Fruit fly (Drosophila melanogaster) whole organism, embryonic: Measurements from ENCODE around the gene Cyp4ac3.

Experiments
- Antp ChIP-seq: fragments of 200-800 bp; sonication (Bioruptor generic); optimal IDR thresholded peaks from 3 replicates; lab custom pipeline; 2016; ENCODE audit warnings: missing biosample characterization, missing genetic modification characterization
- B-H1 ChIP-seq: fragments of 200-800 bp; sonication (Bioruptor generic); IDR thresholded peaks from 3 replicates; pipeline ENCODE4 v1.3.6; 2022; ENCODE audit warnings: missing biosample characterization, missing genetic modification characterization
- CG10267 ChIP-seq: fragments of 200-800 bp; sonication (Bioruptor generic); optimal IDR thresholded peaks from 2 replicates; lab custom pipeline; 2018; ENCODE audit warnings: missing biosample characterization, mild to moderate bottlenecking, missing genetic modification characterization, moderate library complexity
- CG12155 ChIP-seq: fragments of 200-800 bp; sonication (Bioruptor generic); optimal IDR thresholded peaks from 3 replicates; lab custom pipeline; 2016; ENCODE audit warnings: missing biosample characterization, missing genetic modification characterization
- CG14441 ChIP-seq: fragments of 200-800 bp; sonication (Bioruptor generic); IDR thresholded peaks from 2 replicates; pipeline ENCODE4 v1.3.6; 2022; ENCODE audit warnings: missing biosample characterization, missing genetic modification characterization
- CG15269 ChIP-seq: fragments of 200-800 bp; sonication (Bioruptor generic); optimal IDR thresholded peaks from 2 replicates; lab custom pipeline; 2018; ENCODE audit warnings: missing biosample characterization, mild to moderate bottlenecking, missing genetic modification characterization, moderate library complexity
- CG1647 ChIP-seq: fragments of 200-800 bp; sonication (Bioruptor generic); optimal IDR thresholded peaks from 3 replicates; lab custom pipeline; 2016; ENCODE audit warnings: missing biosample characterization, missing genetic modification characterization
- CG17802 ChIP-seq: fragments of 200-800 bp; sonication (Bioruptor generic); optimal IDR thresholded peaks from 2 replicates; lab custom pipeline; 2018; ENCODE audit warnings: missing biosample characterization, mild to moderate bottlenecking, missing genetic modification characterization, moderate library complexity
- CG17829 ChIP-seq: fragments of 200-800 bp; optimal IDR thresholded peaks from 2 replicates; lab custom pipeline; 2019; ENCODE audit warnings: missing biosample characterization, mild to moderate bottlenecking, missing genetic modification characterization, moderate library complexity
- CG2116 ChIP-seq: fragments of 200-800 bp; sonication (Bioruptor generic); optimal IDR thresholded peaks from 3 replicates; lab custom pipeline; 2018; ENCODE audit warnings: missing biosample characterization, mild to moderate bottlenecking, missing genetic modification characterization
- CG32532 ChIP-seq: fragments of 200-800 bp; sonication (Bioruptor generic); IDR thresholded peaks from 2 replicates; pipeline ENCODE4 v1.3.6; 2022; ENCODE audit warnings: missing biosample characterization, missing genetic modification characterization
- CG3407 ChIP-seq: fragments of 200-800 bp; sonication (Bioruptor generic); optimal IDR thresholded peaks from 2 replicates; lab custom pipeline; 2018; ENCODE audit warnings: missing biosample characterization, mild to moderate bottlenecking, missing genetic modification characterization
- CG34376 ChIP-seq: fragments of 200-800 bp; sonication (Bioruptor generic); optimal IDR thresholded peaks from 2 replicates; lab custom pipeline; 2018; ENCODE audit warnings: missing biosample characterization, mild to moderate bottlenecking, missing genetic modification characterization
- CG4730 ChIP-seq: fragments of 200-800 bp; sonication (Bioruptor generic); IDR thresholded peaks from 2 replicates; pipeline ENCODE4 v1.3.6; 2022; ENCODE audit warnings: missing biosample characterization, missing genetic modification characterization
- CG6254 ChIP-seq: fragments of 200-800 bp; sonication (Bioruptor generic); optimal IDR thresholded peaks from 3 replicates; lab custom pipeline; 2017; ENCODE audit warnings: mild to moderate bottlenecking, missing biosample characterization, missing genetic modification reagents, missing genetic modification characterization
- CG6854 ChIP-seq: fragments of 200-800 bp; sonication (Bioruptor generic); optimal IDR thresholded peaks from 3 replicates; lab custom pipeline; 2017; ENCODE audit warnings: missing biosample characterization, mild to moderate bottlenecking, missing genetic modification characterization
- CG7928 ChIP-seq: fragments of 200-800 bp; sonication (Bioruptor generic); optimal IDR thresholded peaks from 2 replicates; lab custom pipeline; 2017; ENCODE audit warnings: missing biosample characterization, mild to moderate bottlenecking, missing genetic modification characterization
- CG7963 ChIP-seq: fragments of 200-800 bp; sonication (Bioruptor generic); IDR thresholded peaks from 3 replicates; pipeline ENCODE4 v1.3.6; 2022; ENCODE audit warnings: missing biosample characterization, missing genetic modification characterization; ENCODE audit not compliant: partially characterized antibody
- CG8765 ChIP-seq: fragments of 200-800 bp; sonication (Bioruptor generic); IDR thresholded peaks from 2 replicates; pipeline ENCODE4 v1.3.6; 2022; ENCODE audit warnings: missing biosample characterization, missing genetic modification characterization
- CG8944 ChIP-seq: fragments of 200-800 bp; sonication (Bioruptor generic); optimal IDR thresholded peaks from 3 replicates; lab custom pipeline; 2016; ENCODE audit warnings: missing biosample characterization, missing genetic modification characterization
- CG9797 ChIP-seq: fragments of 200-800 bp; sonication (Bioruptor generic); optimal IDR thresholded peaks from 3 replicates; lab custom pipeline; 2018; ENCODE audit warnings: missing biosample characterization, mild to moderate bottlenecking, missing genetic modification characterization
- CHES-1-like ChIP-seq: fragments of 200-800 bp; sonication (Bioruptor generic); optimal IDR thresholded peaks from 2 replicates; lab custom pipeline; 2016; ENCODE audit warnings: missing biosample characterization, missing genetic modification characterization
- Camta ChIP-seq: fragments of 200-800 bp; sonication (Bioruptor generic); optimal IDR thresholded peaks from 2 replicates; lab custom pipeline; 2016; ENCODE audit warnings: missing biosample characterization, missing genetic modification characterization
- E2f2 ChIP-seq: fragments of 200-800 bp; sonication (Bioruptor generic); IDR thresholded peaks from 2 replicates; pipeline ENCODE4 v1.3.6; 2022; ENCODE audit warnings: missing biosample characterization, missing genetic modification characterization
- H15 ChIP-seq: fragments of 200-800 bp; sonication (Bioruptor generic); IDR thresholded peaks from 3 replicates; pipeline ENCODE4 v1.3.6; 2022; ENCODE audit warnings: missing biosample characterization, missing genetic modification characterization
- H2.0 ChIP-seq: fragments of 200-800 bp; sonication (Bioruptor generic); IDR thresholded peaks from 2 replicates; pipeline ENCODE4 v1.3.6; 2022; ENCODE audit warnings: missing biosample characterization, missing genetic modification characterization
- Hmr ChIP-seq: fragments of 200-800 bp; sonication (Bioruptor generic); optimal IDR thresholded peaks from 3 replicates; lab custom pipeline; 2017; ENCODE audit warnings: mild to moderate bottlenecking, missing biosample characterization, missing genetic modification reagents, missing genetic modification characterization
- Hr51 ChIP-seq, 2 experiments: fragments of 200-800 bp; sonication (Bioruptor generic); optimal IDR thresholded peaks; 2 replicates in 1 of 2; 3 replicates in 1 of 2; lab custom pipeline; 2016 to 2018; ENCODE audit warnings: missing biosample characterization in 2 of 2, missing genetic modification characterization in 2 of 2, mild to moderate bottlenecking in 1 of 2, moderate library complexity in 1 of 2
- Lim3 ChIP-seq: fragments of 200-800 bp; sonication (Bioruptor generic); IDR thresholded peaks from 2 replicates; pipeline ENCODE4 v1.3.6; 2022; ENCODE audit warnings: missing biosample characterization, missing genetic modification characterization
- NfI ChIP-seq: fragments of 200-800 bp; sonication (Bioruptor generic); optimal IDR thresholded peaks from 3 replicates; lab custom pipeline; 2018; ENCODE audit warnings: missing biosample characterization, mild to moderate bottlenecking, missing genetic modification characterization, moderate library complexity
- cad ChIP-seq: fragments of >200 bp; optimal IDR thresholded peaks from 2 replicates; lab custom pipeline; 2017; ENCODE audit warnings: missing biosample characterization, missing genetic modification characterization
- cas ChIP-seq: fragments of 200-800 bp; sonication (Bioruptor generic); IDR thresholded peaks from 2 replicates; pipeline ENCODE4 v1.3.6; 2022; ENCODE audit warnings: missing biosample characterization, missing genetic modification characterization
- chm ChIP-seq: fragments of 200-800 bp; sonication (Bioruptor generic); IDR thresholded peaks from 2 replicates; pipeline ENCODE4 v1.3.6; 2022; ENCODE audit warnings: missing biosample characterization, missing genetic modification characterization
- chn ChIP-seq: fragments of 200-800 bp; sonication (Bioruptor generic); optimal IDR thresholded peaks from 2 replicates; lab custom pipeline; 2016; ENCODE audit warnings: missing biosample characterization, missing genetic modification characterization
- ci ChIP-seq: fragments of 200-800 bp; sonication (Bioruptor generic); IDR thresholded peaks from 3 replicates; pipeline ENCODE4 v1.3.6; 2022; ENCODE audit warnings: missing biosample characterization, missing genetic modification characterization
- exex ChIP-seq: fragments of 200-800 bp; sonication (Bioruptor generic); optimal IDR thresholded peaks from 4 replicates; lab custom pipeline; 2018; ENCODE audit warnings: missing biosample characterization, mild to moderate bottlenecking, missing genetic modification characterization, moderate library complexity
- fu2 ChIP-seq: fragments of 200-800 bp; sonication (Bioruptor generic); optimal IDR thresholded peaks from 2 replicates; lab custom pipeline; 2016; ENCODE audit warnings: missing biosample characterization, missing genetic modification characterization
- gem ChIP-seq: fragments of 200-800 bp; sonication (Bioruptor generic); optimal IDR thresholded peaks from 2 replicates; lab custom pipeline; 2019; ENCODE audit warnings: missing biosample characterization, mild to moderate bottlenecking, missing genetic modification characterization, moderate library complexity
- hth ChIP-seq: fragments of >200 bp; optimal IDR thresholded peaks from 2 replicates; lab custom pipeline; 2017; ENCODE audit warnings: inconsistent platforms
- insv ChIP-seq, 2 experiments: fragments of 200-800 bp; sonication (Bioruptor generic); optimal IDR thresholded peaks; 3 replicates each; lab custom pipeline; 2016 to 2018; ENCODE audit warnings: missing biosample characterization in 2 of 2, missing genetic modification characterization in 2 of 2
- lbe ChIP-seq: fragments of 200-800 bp; sonication (Bioruptor generic); optimal IDR thresholded peaks from 2 replicates; lab custom pipeline; 2016; ENCODE audit warnings: missing biosample characterization, mild to moderate bottlenecking, missing genetic modification characterization
- otp ChIP-seq: fragments of 200-800 bp; sonication (Bioruptor generic); IDR thresholded peaks from 3 replicates; pipeline ENCODE4, ENCODE4 v1.3.6; 2022; ENCODE audit warnings: missing biosample characterization, missing genetic modification characterization
- pan ChIP-seq, 4 experiments: fragments of >200 bp in 3 of 4; fragments of 200-800 bp in 1 of 4; sonication (Bioruptor generic) in 1 of 4; optimal IDR thresholded peaks in 3 of 4; IDR thresholded peaks in 1 of 4; 2 replicates each; pipeline versions ENCODE4 v1.3.6 to Lab custom; 2017 to 2022; ENCODE audit warnings: missing biosample characterization in 2 of 4, missing genetic modification characterization in 2 of 4, mixed read lengths in 1 of 4
- phol ChIP-seq: fragments of 200-800 bp; sonication (Bioruptor generic); optimal IDR thresholded peaks from 3 replicates; lab custom pipeline; 2018; ENCODE audit warnings: missing biosample characterization, mild to moderate bottlenecking, missing genetic modification characterization, moderate library complexity
- pnt ChIP-seq: fragments of 200-800 bp; sonication (Bioruptor generic); optimal IDR thresholded peaks from 3 replicates; lab custom pipeline; 2016; ENCODE audit warnings: missing biosample characterization, missing genetic modification characterization
- pum ChIP-seq: fragments of 200-800 bp; sonication (Bioruptor generic); optimal IDR thresholded peaks from 2 replicates; lab custom pipeline; 2016; ENCODE audit warnings: missing biosample characterization, missing genetic modification characterization
- seq ChIP-seq: fragments of 200-800 bp; sonication (Bioruptor generic); IDR thresholded peaks from 2 replicates; pipeline ENCODE4 v1.3.6; 2022; ENCODE audit warnings: missing biosample characterization, missing genetic modification characterization
- slbo ChIP-seq: fragments of 200-800 bp; sonication (Bioruptor generic); IDR thresholded peaks from 2 replicates; pipeline ENCODE4 v1.3.6; 2022; ENCODE audit warnings: missing biosample characterization, missing genetic modification characterization
- slp2 ChIP-seq: fragments of 200-800 bp; sonication (Bioruptor generic); optimal IDR thresholded peaks from 2 replicates; lab custom pipeline; 2016; ENCODE audit warnings: missing biosample characterization, missing genetic modification characterization
- z ChIP-seq: fragments of 200-800 bp; sonication (Bioruptor generic); IDR thresholded peaks from 3 replicates; pipeline ENCODE4 v1.3.6; 2022; ENCODE audit warnings: missing biosample characterization, missing genetic modification characterization

Gene Cyp4ac3

dm6 chr2L:5292977-5293513, 24.7 kb downstream of the Cyp4ac3 start (continued):
- TF ChIP-seq Lim3 (GFP tag; lab: Robert Waterston, UW), result no peak
- TF ChIP-seq CG12155 (GFP tag; lab: Kevin White, UChicago), result peak; percentile 57
- peak; percentile 30 for TF ChIP-seq Antp (GFP tag; lab: Kevin White, UChicago)
- TF ChIP-seq cas (GFP tag; lab: Robert Waterston, UW), result no peak
- no peak for TF ChIP-seq exex (tag; lab: Kevin White, UChicago)
- peak; percentile 82 for TF ChIP-seq CG6254 (GFP tag; lab: Kevin White, UChicago)
- peak; percentile 27 for TF ChIP-seq CG8944 (GFP tag; lab: Kevin White, UChicago)
- 0 out of 2 replicates have a peak, but pooled peaks have one; percentile 50 for TF ChIP-seq H2.0 (GFP tag; lab: Robert Waterston, UW)
- TF ChIP-seq CG7963 (GFP tag; lab: Robert Waterston, UW), result no peak
- no peak; the same call in 1 of the 2 replicates for TF ChIP-seq seq (GFP tag; lab: Robert Waterston, UW)
- peak; percentile 89 for TF ChIP-seq gem (tag; lab: Kevin White, UChicago)
- peak; percentile 6 for TF ChIP-seq CG6854 (GFP tag; lab: Kevin White, UChicago)
- peak; percentile 52; the same call in 1 of the 2 replicates for TF ChIP-seq E2f2 (GFP tag; lab: Robert Waterston, UW)
- peak; percentile 47 for TF ChIP-seq CG17802 (tag; lab: Kevin White, UChicago)
- TF ChIP-seq chm (GFP tag; lab: Robert Waterston, UW), result 0 out of 2 replicates have a peak, but pooled peaks have one; percentile 25
- TF ChIP-seq CG15269 (tag; lab: Kevin White, UChicago), result peak; percentile 64
- TF ChIP-seq cad, result no peak
- no peak for TF ChIP-seq CG4730
- no peak for TF ChIP-seq CG9797 (GFP tag; lab: Kevin White, UChicago)
- peak; percentile 6 for TF ChIP-seq slp2
- peak; percentile 79 for TF ChIP-seq CG10267 (tag; lab: Kevin White, UChicago)
- TF ChIP-seq ci (GFP tag; lab: Robert Waterston, UW), result peak; percentile 78
- no peak for TF ChIP-seq CHES-1-like (GFP tag; lab: Kevin White, UChicago)
- TF ChIP-seq pan (optimal IDR thresholded peaks at IDR 0.05; lab: Kevin White, UChicago), result no peak
- peak in 1 of 2 experiments; percentile 72 for TF ChIP-seq pan (GFP tag; optimal IDR thresholded peaks at IDR 0.05 in 1 of 2, IDR thresholded peaks at IDR 0.05 in 1 of 2)
- peak; percentile 62 for TF ChIP-seq NfI (GFP tag; lab: Kevin White, UChicago)
- peak in 1 of 2 experiments; percentile 71 for TF ChIP-seq insv (GFP tag; optimal IDR thresholded peaks at IDR 0.05; lab: Kevin White, UChicago)
- TF ChIP-seq phol, result peak; percentile 86
- peak; percentile 45; the same call in 1 of the 2 replicates for TF ChIP-seq CG14441 (GFP tag; lab: Robert Waterston, UW)
- TF ChIP-seq z (GFP tag; lab: Robert Waterston, UW), result peak; percentile 53; the same call in 1 of the 3 replicates
- TF ChIP-seq Camta (GFP tag; lab: Kevin White, UChicago), result peak; percentile 79
- peak; percentile 54 for TF ChIP-seq pum (GFP tag; lab: Kevin White, UChicago)
- no peak for TF ChIP-seq hth (lab: Kevin White, UChicago)
- TF ChIP-seq CG2116 (GFP tag; lab: Kevin White, UChicago), result peak; percentile 23
- TF ChIP-seq Hmr (GFP tag; lab: Kevin White, UChicago), result peak; percentile 53
- peak; percentile 35 for TF ChIP-seq fu2 (GFP tag; lab: Kevin White, UChicago)
- peak; percentile 79 for TF ChIP-seq CG3407 (GFP tag; lab: Kevin White, UChicago)
- TF ChIP-seq otp (GFP tag; lab: Robert Waterston, UW), result 0 out of 3 replicates have a peak, but pooled peaks have one; percentile 43
- TF ChIP-seq slbo, result peak; percentile 53; the same call in 1 of the 2 replicates
- peak; percentile 46; the same call in 2 of the 3 replicates for TF ChIP-seq B-H1 (GFP tag; lab: Robert Waterston, UW)
- TF ChIP-seq CG17829 (tag; lab: Kevin White, UChicago), result peak; percentile 87
- peak; percentile 56; the same call in 1 of the 2 replicates for TF ChIP-seq CG32532 (GFP tag; lab: Robert Waterston, UW)
- peak; percentile 44 for TF ChIP-seq chn (GFP tag; lab: Kevin White, UChicago)
- no peak for TF ChIP-seq CG1647 (GFP tag; lab: Kevin White, UChicago)
- TF ChIP-seq Hr51 (GFP tag; optimal IDR thresholded peaks at IDR 0.05; lab: Kevin White, UChicago), result peak; percentile 30 to 74
- no peak for TF ChIP-seq CG7928 (GFP tag; lab: Kevin White, UChicago)
- peak; percentile 76 for TF ChIP-seq pnt
- TF ChIP-seq CG8765 (GFP tag; lab: Robert Waterston, UW), result no peak; the same call in 1 of the 2 replicates
- TF ChIP-seq CG34376 (GFP tag; lab: Kevin White, UChicago), result no peak
- TF ChIP-seq lbe, result peak; percentile 98
- TF ChIP-seq H15 (GFP tag; lab: Robert Waterston, UW), result peak; percentile 58; the same call in 1 of the 3 replicates
